Fruit fly (Drosophila melanogaster) whole organism, embryonic: ENCODE data around the gene CG16959.

Experiments used
- Antp ChIP-seq: fragments of 200-800 bp; sonication (Bioruptor generic); optimal IDR thresholded peaks from 3 replicates; lab custom pipeline; 2016; ENCODE audit warnings: missing biosample characterization, missing genetic modification characterization
- Bteb2 ChIP-seq: fragments of 200-800 bp; sonication (Bioruptor generic); optimal IDR thresholded peaks from 2 replicates; lab custom pipeline; 2016; ENCODE audit warnings: missing biosample characterization, missing genetic modification characterization
- CG10267 ChIP-seq: fragments of 200-800 bp; sonication (Bioruptor generic); optimal IDR thresholded peaks from 2 replicates; lab custom pipeline; 2018; ENCODE audit warnings: missing biosample characterization, mild to moderate bottlenecking, missing genetic modification characterization, moderate library complexity
- CG10431 ChIP-seq: fragments of 200-800 bp; sonication (Bioruptor generic); optimal IDR thresholded peaks from 3 replicates; lab custom pipeline; 2018; ENCODE audit warnings: missing biosample characterization, mild to moderate bottlenecking, missing genetic modification characterization
- CG11093 ChIP-seq: fragments of 200-800 bp; sonication (Bioruptor generic); IDR thresholded peaks from 3 replicates; pipeline ENCODE4 v1.3.6; 2022; ENCODE audit warnings: missing biosample characterization, missing genetic modification characterization
- CG11398 ChIP-seq: fragments of 200-800 bp; sonication (Bioruptor generic); optimal IDR thresholded peaks from 2 replicates; lab custom pipeline; 2016; ENCODE audit warnings: missing biosample characterization, missing genetic modification characterization
- CG11504 ChIP-seq: fragments of 200-800 bp; sonication (Bioruptor generic); optimal IDR thresholded peaks from 3 replicates; lab custom pipeline; 2019; ENCODE audit warnings: missing biosample characterization, mild to moderate bottlenecking, missing genetic modification characterization, moderate library complexity
- CG12155 ChIP-seq: fragments of 200-800 bp; sonication (Bioruptor generic); optimal IDR thresholded peaks from 3 replicates; lab custom pipeline; 2016; ENCODE audit warnings: missing biosample characterization, missing genetic modification characterization
- CG14710 ChIP-seq: fragments of 200-800 bp; sonication (Bioruptor generic); optimal IDR thresholded peaks from 3 replicates; lab custom pipeline; 2019; ENCODE audit warnings: missing biosample characterization, mild to moderate bottlenecking, missing genetic modification characterization, moderate library complexity
- CG16779 ChIP-seq: fragments of 200-800 bp; sonication (Bioruptor generic); IDR thresholded peaks from 2 replicates; pipeline ENCODE4 v1.3.6; 2022; ENCODE audit warnings: missing biosample characterization, missing genetic modification characterization
- CG16863 ChIP-seq: fragments of 200-800 bp; sonication (Bioruptor generic); optimal IDR thresholded peaks from 3 replicates; lab custom pipeline; 2016; ENCODE audit warnings: missing biosample characterization, missing genetic modification characterization
- CG17186 ChIP-seq: fragments of 200-800 bp; sonication (Bioruptor generic); optimal IDR thresholded peaks from 3 replicates; lab custom pipeline; 2017; ENCODE audit warnings: missing biosample characterization, missing genetic modification reagents, missing genetic modification characterization
- CG18764 ChIP-seq: fragments of 200-800 bp; sonication (Bioruptor generic); optimal IDR thresholded peaks from 3 replicates; lab custom pipeline; 2016; ENCODE audit warnings: missing biosample characterization, missing genetic modification characterization
- CG31388 ChIP-seq: fragments of 200-800 bp; sonication (Bioruptor generic); optimal IDR thresholded peaks from 2 replicates; lab custom pipeline; 2016; ENCODE audit warnings: missing biosample characterization, missing genetic modification characterization
- CG31441 ChIP-seq: fragments of 200-800 bp; sonication (Bioruptor generic); IDR thresholded peaks from 2 replicates; pipeline ENCODE4 v1.3.6; 2022; ENCODE audit warnings: missing biosample characterization, missing genetic modification characterization
- CG3407 ChIP-seq: fragments of 200-800 bp; sonication (Bioruptor generic); optimal IDR thresholded peaks from 2 replicates; lab custom pipeline; 2018; ENCODE audit warnings: missing biosample characterization, mild to moderate bottlenecking, missing genetic modification characterization
- CG34224 ChIP-seq: fragments of 200-800 bp; sonication (Bioruptor generic); IDR thresholded peaks from 3 replicates; pipeline ENCODE4 v1.3.6; 2022; ENCODE audit warnings: missing biosample characterization, missing genetic modification characterization; ENCODE audit not compliant: partially characterized antibody
- CG4820 ChIP-seq: fragments of 200-800 bp; sonication (Bioruptor generic); optimal IDR thresholded peaks from 3 replicates; lab custom pipeline; 2016; ENCODE audit warnings: missing biosample characterization, missing genetic modification characterization
- CG4854 ChIP-seq: fragments of 200-800 bp; sonication (Bioruptor generic); optimal IDR thresholded peaks from 2 replicates; lab custom pipeline; 2016; ENCODE audit warnings: missing biosample characterization, missing genetic modification characterization, inconsistent platforms
- CG6689 ChIP-seq: fragments of 200-800 bp; sonication (Bioruptor generic); IDR thresholded peaks from 2 replicates; pipeline ENCODE4 v1.3.6; 2022; ENCODE audit warnings: missing biosample characterization, missing genetic modification characterization
- CG7372 ChIP-seq: fragments of 200-800 bp; sonication (Bioruptor generic); IDR thresholded peaks from 2 replicates; pipeline ENCODE4 v1.3.6; 2022; ENCODE audit warnings: missing biosample characterization, missing genetic modification characterization
- CG7745 ChIP-seq: fragments of 200-800 bp; sonication (Bioruptor generic); optimal IDR thresholded peaks from 2 replicates; lab custom pipeline; 2018; ENCODE audit warnings: missing biosample characterization, mild to moderate bottlenecking, missing genetic modification characterization, moderate library complexity
- CG7786 ChIP-seq: fragments of 200-800 bp; sonication (Bioruptor generic); optimal IDR thresholded peaks from 2 replicates; lab custom pipeline; 2016; ENCODE audit warnings: missing biosample characterization, missing genetic modification characterization
- Dbx ChIP-seq: fragments of 200-800 bp; sonication (Bioruptor generic); IDR thresholded peaks from 3 replicates; pipeline ENCODE4 v1.3.6; 2022; ENCODE audit warnings: missing biosample characterization, missing genetic modification characterization
- E2f2 ChIP-seq: fragments of 200-800 bp; sonication (Bioruptor generic); IDR thresholded peaks from 2 replicates; pipeline ENCODE4 v1.3.6; 2022; ENCODE audit warnings: missing biosample characterization, missing genetic modification characterization
- Gug ChIP-seq: fragments of 200-800 bp; sonication (Bioruptor generic); IDR thresholded peaks from 4 replicates; pipeline ENCODE4 v1.3.6; 2022; ENCODE audit warnings: missing biosample characterization, missing genetic modification characterization
- Hr78 ChIP-seq, 2 experiments: fragments of 200-800 bp in 1 of 2; fragments of >200 bp in 1 of 2; sonication (Bioruptor generic) in 1 of 2; optimal IDR thresholded peaks; 2 replicates each; lab custom pipeline; 2017 to 2019; ENCODE audit warnings: missing biosample characterization in 2 of 2, missing genetic modification characterization in 2 of 2, mild to moderate bottlenecking in 1 of 2, moderate library complexity in 1 of 2
- MESR4 ChIP-seq: fragments of 200-800 bp; sonication (Bioruptor generic); optimal IDR thresholded peaks from 2 replicates; lab custom pipeline; 2018; ENCODE audit warnings: missing biosample characterization, mild to moderate bottlenecking, missing genetic modification characterization, moderate library complexity
- Max ChIP-seq: fragments of 200-800 bp; sonication (Bioruptor generic); optimal IDR thresholded peaks from 2 replicates; lab custom pipeline; 2016; ENCODE audit warnings: missing biosample characterization, mild to moderate bottlenecking, missing genetic modification characterization
- Nf-YC ChIP-seq: fragments of 200-800 bp; optimal IDR thresholded peaks from 3 replicates; lab custom pipeline; 2019; ENCODE audit warnings: missing biosample characterization, mild to moderate bottlenecking, missing genetic modification characterization, moderate library complexity
- NfI ChIP-seq: fragments of 200-800 bp; sonication (Bioruptor generic); optimal IDR thresholded peaks from 3 replicates; lab custom pipeline; 2018; ENCODE audit warnings: missing biosample characterization, mild to moderate bottlenecking, missing genetic modification characterization, moderate library complexity
- Sin3A ChIP-seq: fragments of >200 bp; optimal IDR thresholded peaks from 2 replicates; lab custom pipeline; 2018
- amos ChIP-seq: fragments of 200-800 bp; sonication (Bioruptor generic); IDR thresholded peaks from 2 replicates; pipeline ENCODE4 v1.3.6; 2022; ENCODE audit warnings: missing biosample characterization, missing genetic modification characterization; ENCODE audit not compliant: partially characterized antibody
- ap ChIP-seq: fragments of 200-800 bp; sonication (Bioruptor generic); IDR thresholded peaks from 2 replicates; pipeline ENCODE4 v1.3.6; 2022; ENCODE audit warnings: missing biosample characterization, missing genetic modification characterization
- crc ChIP-seq: fragments of 200-800 bp; sonication (Bioruptor generic); optimal IDR thresholded peaks from 2 replicates; lab custom pipeline; 2016; ENCODE audit warnings: missing biosample characterization, missing genetic modification characterization
- croc ChIP-seq: fragments of 200-800 bp; sonication (Bioruptor generic); conservative IDR thresholded peaks from 3 replicates; pipeline ENCODE4 v1.3.6; 2022; ENCODE audit warnings: missing biosample characterization, missing genetic modification characterization
- dan ChIP-seq: fragments of 200-800 bp; sonication (Bioruptor generic); IDR thresholded peaks from 2 replicates; pipeline ENCODE4 v1.3.6; 2022; ENCODE audit warnings: missing biosample characterization, missing genetic modification characterization
- dmrt11E ChIP-seq: fragments of 200-800 bp; sonication (Bioruptor generic); optimal IDR thresholded peaks from 3 replicates; lab custom pipeline; 2018; ENCODE audit warnings: missing biosample characterization, mild to moderate bottlenecking, missing genetic modification characterization, moderate library complexity
- grau ChIP-seq: fragments of 200-800 bp; optimal IDR thresholded peaks from 3 replicates; lab custom pipeline; 2019; ENCODE audit warnings: missing biosample characterization, mild to moderate bottlenecking, missing genetic modification characterization, moderate library complexity
- hkb ChIP-seq, 2 experiments: fragments of 200-800 bp in 1 of 2; fragments of >200 bp in 1 of 2; sonication (Bioruptor generic) in 1 of 2; IDR thresholded peaks in 1 of 2; optimal IDR thresholded peaks in 1 of 2; 2 replicates each; pipeline versions ENCODE4 v1.3.6 to Lab custom; 2017 to 2022; ENCODE audit warnings: missing biosample characterization in 1 of 2, missing genetic modification characterization in 1 of 2
- jumu ChIP-seq: fragments of 200-800 bp; sonication (Bioruptor generic); optimal IDR thresholded peaks from 3 replicates; lab custom pipeline; 2016; ENCODE audit warnings: missing biosample characterization, missing genetic modification characterization
- luna ChIP-seq: fragments of 200-800 bp; sonication (Bioruptor generic); optimal IDR thresholded peaks from 2 replicates; lab custom pipeline; 2016; ENCODE audit warnings: missing biosample characterization, missing genetic modification characterization
- nom ChIP-seq: fragments of 200-800 bp; sonication (Bioruptor generic); optimal IDR thresholded peaks from 2 replicates; lab custom pipeline; 2017; ENCODE audit warnings: missing biosample characterization, missing genetic modification characterization, mild to moderate bottlenecking, moderate library complexity, missing genetic modification reagents
- psq ChIP-seq: fragments of 200-800 bp; sonication (Bioruptor generic); optimal IDR thresholded peaks from 2 replicates; lab custom pipeline; 2017; ENCODE audit warnings: missing biosample characterization, missing genetic modification characterization
- pzg ChIP-seq: fragments of 200-800 bp; sonication (Bioruptor generic); optimal IDR thresholded peaks from 3 replicates; lab custom pipeline; 2018; ENCODE audit warnings: missing biosample characterization, mild to moderate bottlenecking, missing genetic modification characterization, moderate library complexity
- schlank ChIP-seq: fragments of 200-800 bp; sonication (Bioruptor generic); optimal IDR thresholded peaks from 2 replicates; lab custom pipeline; 2018; ENCODE audit warnings: missing biosample characterization, mild to moderate bottlenecking, missing genetic modification characterization
- trh ChIP-seq: fragments of 200-800 bp; sonication (Bioruptor generic); optimal IDR thresholded peaks from 2 replicates; lab custom pipeline; 2016; ENCODE audit warnings: missing biosample characterization, missing genetic modification characterization
- vvl ChIP-seq: fragments of 200-800 bp; sonication (Bioruptor generic); IDR thresholded peaks from 2 replicates; pipeline ENCODE4 v1.3.6; 2022; ENCODE audit warnings: missing biosample characterization, missing genetic modification characterization
- zfh2 ChIP-seq: fragments of 200-800 bp; sonication (Bioruptor generic); optimal IDR thresholded peaks from 2 replicates; lab custom pipeline; 2016; ENCODE audit warnings: missing biosample characterization, missing genetic modification characterization

The CG16959 gene

dm6 chr3L:15158330-15159114, 33.4 kb upstream of the CG16959 start, which contains the start of the genes Msh6 and Prp31 (continued):
- TF ChIP-seq NfI (GFP tag; lab: Kevin White, UChicago) (peak; percentile 68), Dbx (GFP tag; lab: Robert Waterston, UW) (peak; percentile 52; the same call in 2 of the 3 replicates), CG14710 (tag; lab: Kevin White, UChicago) (peak; percentile 84), CG3407 (GFP tag; lab: Kevin White, UChicago) (no peak), CG11093 (GFP tag; lab: Robert Waterston, UW) (no peak), CG7786 (GFP tag; lab: Kevin White, UChicago) (peak; percentile 77), Bteb2 (peak; percentile 62), CG31388 (GFP tag; lab: Kevin White, UChicago) (no peak), CG7745 (tag; lab: Kevin White, UChicago) (no peak), CG31441 (GFP tag; lab: Robert Waterston, UW) (peak; percentile 59; the same call in 1 of the 2 replicates), jumu (GFP tag; lab: Kevin White, UChicago) (peak; percentile 50), schlank (no peak), amos (GFP tag; lab: Robert Waterston, UW) (no peak), CG7372 (GFP tag; lab: Robert Waterston, UW) (peak; percentile 64), CG6689 (peak; percentile 63), CG10267 (tag; lab: Kevin White, UChicago) (peak; percentile 71), croc (GFP tag; lab: Robert Waterston, UW) (peak; percentile 60), psq (peak; percentile 46), hkb (optimal IDR thresholded peaks at IDR 0.05; lab: Kevin White, UChicago) (no peak), hkb (GFP tag; IDR thresholded peaks at IDR 0.05; lab: Robert Waterston, UW) (no peak), CG17186 (GFP tag; lab: Kevin White, UChicago) (peak; percentile 3), E2f2 (GFP tag; lab: Robert Waterston, UW) (peak; percentile 73), CG4820 (GFP tag; lab: Kevin White, UChicago) (peak; percentile 70), MESR4 (GFP tag; lab: Kevin White, UChicago) (peak; percentile 1), CG16863 (peak; percentile 56), luna (GFP tag; lab: Kevin White, UChicago) (peak; percentile 46), CG4854 (GFP tag; lab: Kevin White, UChicago) (peak; percentile 22), crc (GFP tag; lab: Kevin White, UChicago) (peak; percentile 36), trh (GFP tag; lab: Kevin White, UChicago) (no peak), CG16779 (GFP tag; lab: Robert Waterston, UW) (no peak), CG11398 (GFP tag; lab: Kevin White, UChicago) (no peak), zfh2 (GFP tag; lab: Kevin White, UChicago) (peak; percentile 25), Hr78 (GFP tag; optimal IDR thresholded peaks at IDR 0.05; lab: Kevin White, UChicago) (no peak), CG12155 (GFP tag; lab: Kevin White, UChicago) (peak; percentile 69), CG10431 (peak; percentile 5), dan (no peak), Antp (GFP tag; lab: Kevin White, UChicago) (peak; percentile 29), grau (peak; percentile 82), vvl (GFP tag; lab: Robert Waterston, UW) (peak; percentile 32; the same call in 1 of the 2 replicates), ap (GFP tag; lab: Robert Waterston, UW) (peak; percentile 61), nom (GFP tag; lab: Kevin White, UChicago) (no peak), pzg (GFP tag; lab: Kevin White, UChicago) (peak; percentile 32), CG18764 (GFP tag; lab: Kevin White, UChicago) (peak; percentile 57), Gug (no peak; the same call in 3 of the 4 replicates), CG11504 (tag; lab: Kevin White, UChicago) (no peak), Nf-YC (tag; lab: Kevin White, UChicago) (no peak), Sin3A (lab: Kevin White, UChicago) (no peak), dmrt11E (tag; lab: Kevin White, UChicago) (peak; percentile 79), Max (GFP tag; lab: Kevin White, UChicago) (peak; percentile 43), CG34224 (GFP tag; lab: Robert Waterston, UW) (no peak)
